Worm (Caenorhabditis elegans) whole organism, mixed stage, embryonic: ENCODE data around the gene nos-3.

Source experiments
- M03D4.4 ChIP-seq: sonication (generic microtip); optimal IDR thresholded peaks from 2 replicates; lab custom pipeline; 2017; ENCODE audit warnings: mild to moderate bottlenecking, missing genetic modification characterization, missing compliant biosample characterization
- bed-3 ChIP-seq: fragments of 200-800 bp; sonication (Bioruptor generic); optimal IDR thresholded peaks from 3 replicates; lab custom pipeline; 2018; ENCODE audit warnings: mild to moderate bottlenecking, missing genetic modification characterization, moderate library complexity, missing compliant biosample characterization
- blmp-1 ChIP-seq: fragments of 150-350 bp; optimal IDR thresholded peaks from 2 replicates; lab custom pipeline; 2014; ENCODE audit warnings: missing biosample characterization, missing genetic modification characterization
- ceh-43 ChIP-seq: fragments of 200-800 bp; sonication (Bioruptor generic); optimal IDR thresholded peaks from 2 replicates; lab custom pipeline; 2018; ENCODE audit warnings: mild to moderate bottlenecking, missing genetic modification characterization, moderate library complexity, missing compliant biosample characterization
- ces-1 ChIP-seq: fragments of 150-350 bp; optimal IDR thresholded peaks from 2 replicates; lab custom pipeline; 2014; ENCODE audit warnings: missing biosample characterization, missing genetic modification reagents, missing genetic modification characterization
- cnd-1 ChIP-seq: fragments of 200-800 bp; sonication (Bioruptor generic); optimal IDR thresholded peaks from 2 replicates; lab custom pipeline; 2018; ENCODE audit warnings: mild to moderate bottlenecking, missing genetic modification characterization, missing compliant biosample characterization
- drap-1 ChIP-seq: fragments of 200-800 bp; sonication (Bioruptor generic); optimal IDR thresholded peaks from 3 replicates; lab custom pipeline; 2018; ENCODE audit warnings: mild to moderate bottlenecking, missing genetic modification characterization, missing compliant biosample characterization
- elt-1 ChIP-seq: sonication (generic microtip); optimal IDR thresholded peaks from 2 replicates; lab custom pipeline; 2017; ENCODE audit warnings: missing genetic modification characterization, mild to moderate bottlenecking, missing compliant biosample characterization, antibody characterized with exemption, moderate library complexity, borderline replicate concordance; ENCODE audit not compliant: insufficient read depth
- elt-3 ChIP-seq: fragments of 150-350 bp; optimal IDR thresholded peaks from 2 replicates; lab custom pipeline; 2014; ENCODE audit warnings: missing biosample characterization, missing genetic modification characterization
- hlh-1 ChIP-seq: fragments of 150-350 bp; optimal IDR thresholded peaks from 2 replicates; lab custom pipeline; 2014; ENCODE audit warnings: missing biosample characterization, missing genetic modification reagents, missing genetic modification characterization
- lin-13 ChIP-seq: fragments of 150-350 bp; optimal IDR thresholded peaks from 2 replicates; lab custom pipeline; 2014; ENCODE audit warnings: missing biosample characterization, missing genetic modification characterization
- mep-1 ChIP-seq: fragments of 150-350 bp; optimal IDR thresholded peaks from 2 replicates; lab custom pipeline; 2017; ENCODE audit warnings: missing biosample characterization, missing genetic modification reagents, missing genetic modification characterization, inconsistent platforms
- mls-2 ChIP-seq: sonication (generic microtip); optimal IDR thresholded peaks from 2 replicates; lab custom pipeline; 2016; ENCODE audit warnings: mild to moderate bottlenecking, missing genetic modification characterization, moderate library complexity, missing compliant biosample characterization
- nhr-12 ChIP-seq: fragments of 150-350 bp; optimal IDR thresholded peaks from 2 replicates; lab custom pipeline; 2014; ENCODE audit warnings: missing biosample characterization, missing genetic modification characterization
- nhr-28 ChIP-seq: fragments of 150-350 bp; optimal IDR thresholded peaks from 2 replicates; lab custom pipeline; 2014; ENCODE audit warnings: missing biosample characterization, missing genetic modification characterization
- nhr-76 ChIP-seq: sonication (generic microtip); optimal IDR thresholded peaks from 2 replicates; lab custom pipeline; 2017; ENCODE audit warnings: missing biosample characterization, missing genetic modification characterization
- pha-4 ChIP-seq: fragments of 150-350 bp; optimal IDR thresholded peaks from 2 replicates; lab custom pipeline; 2018; ENCODE audit warnings: missing biosample characterization, missing genetic modification reagents, missing genetic modification characterization
- sem-2 ChIP-seq: fragments of 200-800 bp; sonication (Bioruptor generic); optimal IDR thresholded peaks from 2 replicates; lab custom pipeline; 2018; ENCODE audit warnings: mild to moderate bottlenecking, missing genetic modification characterization, missing compliant biosample characterization
- snpc-4 ChIP-seq: fragments of 150-350 bp; optimal IDR thresholded peaks from 2 replicates; lab custom pipeline; 2014; ENCODE audit warnings: missing biosample characterization, missing genetic modification characterization
- sptf-1 ChIP-seq: sonication (generic microtip); optimal IDR thresholded peaks from 2 replicates; lab custom pipeline; 2017; ENCODE audit warnings: mild to moderate bottlenecking, missing genetic modification characterization, moderate library complexity, missing compliant biosample characterization
- unc-120 ChIP-seq: sonication (generic microtip); optimal IDR thresholded peaks from 2 replicates; lab custom pipeline; 2017; ENCODE audit warnings: missing genetic modification characterization, missing compliant biosample characterization; ENCODE audit not compliant: poor library complexity, severe bottlenecking
- unc-62 ChIP-seq: fragments of 150-350 bp; optimal IDR thresholded peaks from 2 replicates; lab custom pipeline; 2014; ENCODE audit warnings: missing biosample characterization, missing genetic modification reagents, missing genetic modification characterization
- zip-8 ChIP-seq: fragments of 150-350 bp; optimal IDR thresholded peaks from 2 replicates; lab custom pipeline; 2014; ENCODE audit warnings: missing biosample characterization, missing genetic modification characterization
- ztf-11 ChIP-seq: fragments of 150-350 bp; optimal IDR thresholded peaks from 2 replicates; lab custom pipeline; 2014; ENCODE audit warnings: missing biosample characterization, missing genetic modification characterization

nos-3 gene

DNA sequence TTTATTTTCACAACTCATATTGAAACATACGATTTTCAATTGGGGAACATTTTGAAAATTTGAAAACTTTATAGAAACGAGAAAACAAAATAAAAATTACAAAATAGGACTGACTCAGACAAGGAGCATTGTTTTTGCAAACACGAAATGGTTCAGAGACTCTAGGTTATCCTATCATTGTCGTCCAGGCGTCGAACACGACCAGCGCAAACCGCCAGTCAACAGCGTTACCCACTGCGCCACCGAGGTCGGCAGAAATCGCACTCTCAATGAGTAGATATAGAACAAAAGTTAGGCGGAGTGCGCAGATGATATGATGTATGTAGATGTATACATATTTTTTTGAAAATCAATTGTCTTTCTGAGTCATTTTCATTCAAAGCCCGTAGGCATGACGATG, 28.5 kb downstream of the nos-3 start (continued):
- peak; percentile 73 for TF ChIP-seq ceh-43 (GFP tag; lab: Kevin White, UChicago)
- TF ChIP-seq sptf-1 (tag; lab: Kevin White, UChicago), result peak; percentile 93

DNA sequence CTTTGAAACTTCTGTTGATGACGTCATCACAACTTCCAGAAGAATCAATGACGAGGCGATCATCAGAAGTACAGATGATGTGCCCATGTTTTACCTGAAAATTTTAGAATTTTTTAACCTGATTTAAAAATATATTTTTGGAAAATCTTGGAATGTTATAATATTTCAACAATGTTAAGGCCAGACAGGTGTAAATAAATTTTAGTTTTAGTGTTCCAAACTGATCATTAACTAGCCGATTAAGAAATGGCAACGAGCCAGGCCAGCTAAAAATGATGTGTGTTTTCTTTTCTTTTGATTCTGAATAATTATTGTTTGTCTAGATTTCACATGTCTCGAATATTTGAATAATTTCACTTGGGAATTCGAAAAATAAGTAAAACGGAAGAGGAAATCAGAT, 29.7 kb downstream of the nos-3 start, which contains the start of gene T10B9.9:
Gene T10B9.9 (minus strand): TSS at position 101 of the 400 bp plus-strand sequence.
- TF ChIP-seq cnd-1 (tag; lab: Kevin White, UChicago) (no peak), unc-62 (no peak), zip-8 (tag; lab: Kevin White, UChicago) (peak; percentile 59)
- TF ChIP-seq, all 35 proteins: peak for 1

DNA sequence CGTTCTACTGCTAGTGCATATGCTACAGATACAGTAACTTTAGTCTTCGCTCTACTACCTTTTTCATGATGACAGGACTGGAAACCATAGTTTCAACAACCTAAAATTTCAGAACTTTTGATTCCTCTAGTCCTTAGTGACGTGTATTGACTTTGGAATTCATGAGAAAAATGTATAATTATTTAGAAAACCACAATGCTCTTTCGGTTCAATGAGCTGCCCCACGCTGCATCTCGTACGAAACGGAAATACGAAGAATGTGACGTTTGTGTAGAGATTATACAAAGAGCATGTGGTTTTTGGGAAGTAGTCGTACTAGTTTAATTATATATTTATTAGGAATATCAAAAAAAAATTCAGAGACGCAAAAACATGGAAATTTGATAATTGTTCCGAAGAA, 32.4 kb downstream of the nos-3 start:
- no peak for TF ChIP-seq mls-2
- TF ChIP-seq snpc-4 (tag; lab: Kevin White, UChicago), result no peak
- no peak for TF ChIP-seq zip-8 (tag; lab: Kevin White, UChicago)
- no peak for TF ChIP-seq lin-13 (tag; lab: Kevin White, UChicago)
- TF ChIP-seq unc-62, result no peak
- TF ChIP-seq, all 35 proteins: peak for 0

DNA sequence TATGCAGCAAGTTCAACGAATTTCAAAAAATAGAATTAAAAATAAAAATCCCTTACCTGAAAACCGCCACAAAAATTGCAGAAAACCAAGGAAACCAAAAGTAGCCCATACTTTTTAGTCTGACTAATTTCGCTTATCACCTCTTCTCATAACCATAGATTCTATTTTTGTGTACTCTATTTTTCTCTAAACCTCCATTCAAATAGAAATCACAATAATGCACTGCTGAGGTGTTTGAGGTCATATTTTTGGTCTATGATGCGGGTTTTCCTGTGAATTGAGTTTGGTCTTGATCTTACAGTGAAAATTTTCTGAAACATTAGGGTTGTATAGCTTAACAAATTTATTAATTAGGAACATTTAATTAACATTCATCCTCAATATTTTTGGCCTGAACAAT, 35.7 kb downstream of the nos-3 start, which contains the start of gene cyp-13A1:
Gene cyp-13A1 (minus strand): TSS at position 156 of the 400 bp plus-strand sequence.
- TF ChIP-seq unc-62, result no peak
- no peak for TF ChIP-seq sem-2 (GFP tag; lab: Kevin White, UChicago)
- TF ChIP-seq snpc-4 (tag; lab: Kevin White, UChicago), result no peak
- TF ChIP-seq ces-1 (GFP tag; lab: Kevin White, UChicago), result no peak

DNA sequence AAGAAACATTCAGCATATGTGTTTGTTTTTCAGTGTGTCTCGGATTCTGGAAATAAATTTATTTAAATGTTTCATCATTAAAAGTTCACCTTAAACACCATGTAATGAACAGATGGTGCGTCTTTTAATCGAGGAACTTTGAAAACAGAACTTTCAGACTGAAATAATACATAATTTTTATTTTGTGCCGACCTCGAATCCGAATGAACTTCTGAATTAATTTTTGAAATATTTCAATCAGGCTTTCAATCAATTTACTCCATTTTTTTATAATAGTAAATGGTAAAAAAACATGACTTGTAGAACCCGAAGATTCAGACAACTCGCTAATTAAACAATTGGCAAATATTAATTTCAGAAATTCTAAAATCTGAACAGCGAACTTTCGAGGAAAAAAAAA, 36.2 kb downstream of the nos-3 start, which contains the start of gene T10B9.14:
Gene T10B9.14 (minus strand): TSS at position 101 of the 400 bp plus-strand sequence.
- TF ChIP-seq nhr-12 (no peak), drap-1 (GFP tag; lab: Kevin White, UChicago) (no peak), ztf-11 (tag; lab: Kevin White, UChicago) (no peak), bed-3 (GFP tag; lab: Kevin White, UChicago) (no peak), sptf-1 (tag; lab: Kevin White, UChicago) (no peak)

DNA sequence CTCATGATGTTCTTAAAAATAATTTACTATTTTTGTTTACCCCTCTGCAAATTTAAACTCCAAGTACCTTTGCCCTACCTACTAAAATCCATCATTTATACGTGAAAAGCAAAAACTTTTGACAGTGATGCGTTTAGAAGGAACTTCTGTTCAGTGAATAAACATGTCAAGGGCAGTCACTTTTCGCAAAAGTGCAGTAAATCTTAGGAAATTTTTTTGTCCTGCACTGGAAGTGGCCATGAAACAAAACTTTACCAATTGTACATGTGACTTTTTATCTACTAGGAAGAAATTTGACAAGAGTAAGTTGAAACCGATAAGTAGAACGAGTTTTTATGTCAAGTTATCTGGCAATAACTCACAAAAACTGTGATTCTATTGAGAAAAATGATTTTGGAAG, 40.1 kb downstream of the nos-3 start:
- no peak for TF ChIP-seq cnd-1 (tag; lab: Kevin White, UChicago)
- TF ChIP-seq zip-8 (tag; lab: Kevin White, UChicago), result no peak
- TF ChIP-seq elt-1 (tag; lab: Kevin White, UChicago), result no peak
- no peak for TF ChIP-seq pha-4 (tag; lab: Kevin White, UChicago)
- no peak for TF ChIP-seq nhr-28
- no peak for TF ChIP-seq bed-3 (GFP tag; lab: Kevin White, UChicago)
- no peak for TF ChIP-seq M03D4.4
- TF ChIP-seq mep-1 (tag; lab: Kevin White, UChicago), result no peak
- no peak for TF ChIP-seq drap-1 (GFP tag; lab: Kevin White, UChicago)
- no peak for TF ChIP-seq ces-1 (GFP tag; lab: Kevin White, UChicago)
- no peak for TF ChIP-seq blmp-1 (tag; lab: Kevin White, UChicago)
- no peak for TF ChIP-seq sptf-1 (tag; lab: Kevin White, UChicago)
- TF ChIP-seq elt-3 (tag; lab: Kevin White, UChicago), result no peak
- no peak for TF ChIP-seq hlh-1 (tag; lab: Kevin White, UChicago)
- no peak for TF ChIP-seq nhr-76 (tag; lab: Kevin White, UChicago)

DNA sequence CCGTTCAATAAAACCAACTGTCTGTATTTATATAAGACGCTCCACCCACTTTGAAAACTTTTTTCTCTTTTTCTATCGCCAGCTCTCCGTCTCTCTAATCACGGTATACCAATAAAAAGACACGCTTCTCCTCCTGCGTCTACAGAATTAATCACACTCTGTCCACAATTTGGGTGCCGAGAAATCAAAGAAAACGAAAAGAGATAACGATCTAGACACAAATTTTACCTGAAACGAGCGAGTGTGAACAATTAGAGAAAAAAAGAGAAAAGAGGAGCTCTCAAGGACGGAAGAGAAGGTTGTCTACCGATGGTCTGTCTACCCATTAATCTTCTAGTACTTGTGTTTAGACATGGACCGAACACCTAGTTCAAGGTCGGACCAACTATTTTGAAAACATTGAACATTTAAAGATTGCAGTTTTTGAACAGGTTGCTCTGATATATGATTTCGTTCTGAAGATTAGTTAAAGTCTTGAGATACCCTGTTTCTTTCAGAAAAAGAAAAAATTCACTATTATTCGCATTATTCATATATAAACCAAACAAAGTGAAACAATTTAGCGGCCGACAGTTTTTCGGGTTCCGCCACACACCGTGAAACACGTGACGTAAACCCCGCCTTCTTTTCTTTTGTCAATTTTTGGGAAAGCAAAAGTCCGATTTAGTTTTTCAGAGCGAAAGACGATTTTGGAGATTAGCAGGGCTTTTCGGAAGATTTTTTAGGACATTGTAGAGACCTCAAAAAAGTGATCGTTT, 41.5 kb downstream of the nos-3 start, which contains the start of gene cyp-13A2:
Gene cyp-13A2 (minus strand): TSS at position 235 of the 758 bp plus-strand sequence.
- TF ChIP-seq bed-3 (GFP tag; lab: Kevin White, UChicago) (no peak), elt-1 (tag; lab: Kevin White, UChicago) (peak; percentile 44), unc-120 (peak; percentile 52), unc-62 (peak; percentile 23)
